Worm (Caenorhabditis elegans) whole organism, mixed stage, embryonic: ENCODE data around the gene T23B5.3.

Source experiments
- ceh-43 ChIP-seq: fragments of 200-800 bp; sonication (Bioruptor generic); optimal IDR thresholded peaks from 2 replicates; lab custom pipeline; 2018; ENCODE audit warnings: mild to moderate bottlenecking, missing genetic modification characterization, moderate library complexity, missing compliant biosample characterization
- mab-5 ChIP-seq: fragments of 150-350 bp; optimal IDR thresholded peaks from 2 replicates; lab custom pipeline; 2014; ENCODE audit warnings: missing biosample characterization, missing genetic modification characterization
- nhr-12 ChIP-seq: fragments of 150-350 bp; optimal IDR thresholded peaks from 2 replicates; lab custom pipeline; 2014; ENCODE audit warnings: missing biosample characterization, missing genetic modification characterization
- nhr-237 ChIP-seq: fragments of 150-350 bp; optimal IDR thresholded peaks from 2 replicates; lab custom pipeline; 2014; ENCODE audit warnings: missing biosample characterization, missing genetic modification characterization
- nhr-28 ChIP-seq: fragments of 150-350 bp; optimal IDR thresholded peaks from 2 replicates; lab custom pipeline; 2014; ENCODE audit warnings: missing biosample characterization, missing genetic modification characterization
- snpc-4 ChIP-seq: fragments of 150-350 bp; optimal IDR thresholded peaks from 2 replicates; lab custom pipeline; 2014; ENCODE audit warnings: missing biosample characterization, missing genetic modification characterization
- ztf-11 ChIP-seq: fragments of 150-350 bp; optimal IDR thresholded peaks from 2 replicates; lab custom pipeline; 2014; ENCODE audit warnings: missing biosample characterization, missing genetic modification characterization

DNA sequence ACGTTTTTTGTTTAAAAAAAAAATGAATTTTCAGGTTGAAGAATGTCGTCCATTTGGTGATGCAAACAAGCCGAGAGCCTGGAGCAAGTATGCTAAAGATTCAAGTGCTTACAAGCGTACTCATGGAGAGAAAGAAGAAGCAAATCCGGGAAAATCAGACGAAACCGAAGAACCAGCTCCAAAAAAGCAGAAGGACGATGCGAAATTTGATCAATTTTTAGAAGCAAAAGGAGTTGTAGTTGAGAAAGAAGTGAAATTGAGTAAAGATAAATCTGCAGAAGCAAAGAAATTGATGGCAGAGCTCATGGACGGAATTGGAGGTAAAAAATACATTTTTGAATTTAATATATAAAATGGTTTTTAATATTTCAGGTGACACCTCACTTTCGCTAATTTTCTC, 36.8 kb downstream of the T23B5.3 start:
- TF ChIP-seq nhr-237 (tag; lab: Kevin White, UChicago) (no peak), nhr-28 (no peak), snpc-4 (tag; lab: Kevin White, UChicago) (no peak), ceh-43 (GFP tag; lab: Kevin White, UChicago) (no peak), mab-5 (tag; lab: Kevin White, UChicago) (no peak), nhr-12 (tag; lab: Kevin White, UChicago) (no peak), ztf-11 (tag; lab: Kevin White, UChicago) (no peak)
